Worm (Caenorhabditis elegans): ENCODE data around the gene K10D6.4.
A peak's percentile ranks its signal among the peaks of the same experiment; 100 is the strongest.

Gene K10D6.4

DNA sequence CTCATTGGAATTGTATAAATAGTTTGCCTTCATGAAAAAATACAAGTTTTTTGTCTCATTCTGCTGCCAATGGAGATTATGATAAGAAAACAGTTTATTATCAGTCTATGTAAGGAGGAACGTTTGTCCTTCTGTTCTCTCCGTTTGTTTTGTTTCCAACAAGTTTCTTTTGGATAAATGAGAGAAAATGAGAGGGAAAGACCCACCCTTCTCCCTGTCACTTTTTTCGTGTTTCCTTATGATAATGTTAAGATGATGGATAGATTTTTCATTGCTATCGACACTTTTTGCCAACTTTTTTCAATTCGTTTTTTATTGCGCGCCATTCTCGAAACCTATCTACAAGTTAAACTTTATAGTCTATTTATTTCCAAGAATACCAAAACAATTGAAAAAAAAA is 29.5 kb downstream of the K10D6.4 start:
- TF ChIP-seq mls-2 (tag; optimal IDR thresholded peaks at IDR 0.05) (no peak), mep-1 (tag; optimal IDR thresholded peaks at IDR 0.05) (no peak), elt-1 (tag; optimal IDR thresholded peaks at IDR 0.05; ENCODE audit: borderline replicate concordance, insufficient read depth) (no peak), sem-2 (GFP tag; optimal IDR thresholded peaks at IDR 0.05) (no peak), drap-1 (GFP tag; optimal IDR thresholded peaks at IDR 0.05) (no peak), zip-8 (tag; optimal IDR thresholded peaks at IDR 0.05) (no peak), ceh-39 (tag; optimal IDR thresholded peaks at IDR 0.05) (no peak)

DNA sequence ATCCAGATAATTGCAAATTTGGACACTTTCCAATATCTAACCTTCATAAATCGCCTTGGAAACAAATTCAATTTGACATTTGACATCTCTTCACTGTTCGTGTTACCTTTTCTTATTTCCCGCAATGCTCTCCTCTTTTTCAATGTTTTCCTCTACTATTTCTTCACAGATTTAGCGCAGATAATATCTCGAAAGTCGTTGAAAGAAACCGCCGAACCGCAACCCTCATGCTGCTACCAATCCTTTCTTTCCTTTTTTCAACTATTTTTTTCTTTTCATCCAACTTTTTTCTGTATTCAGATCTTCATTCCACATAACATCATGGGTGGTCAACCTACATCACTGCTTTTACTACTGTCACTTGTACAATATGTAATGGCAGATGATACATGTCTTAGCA is 32.6 kb downstream of the K10D6.4 start, which contains the start of gene T19B10.5:
T19B10.5 (plus strand) TSS at position 301 of the 400 bp plus-strand sequence.
- TF ChIP-seq mab-5 (tag; optimal IDR thresholded peaks at IDR 0.05) (no peak), elt-3 (tag; optimal IDR thresholded peaks at IDR 0.05) (no peak), ceh-83 (GFP tag; optimal IDR thresholded peaks at IDR 0.05) (no peak), cnd-1 (tag; optimal IDR thresholded peaks at IDR 0.05) (no peak), unc-39 (tag; optimal IDR thresholded peaks at IDR 0.05) (no peak), nhr-2 (tag; optimal IDR thresholded peaks at IDR 0.05) (no peak), tbx-8 (GFP tag; optimal IDR thresholded peaks at IDR 0.05) (no peak), hlh-1 (tag; optimal IDR thresholded peaks at IDR 0.05) (no peak), snpc-4 (tag; optimal IDR thresholded peaks at IDR 0.05) (no peak), drap-1 (GFP tag; optimal IDR thresholded peaks at IDR 0.05) (no peak), elt-1 (tag; optimal IDR thresholded peaks at IDR 0.05; ENCODE audit: borderline replicate concordance, insufficient read depth) (no peak), unc-62 (GFP tag; optimal IDR thresholded peaks at IDR 0.05) (no peak), zip-8 (tag; optimal IDR thresholded peaks at IDR 0.05) (no peak), mep-1 (tag; optimal IDR thresholded peaks at IDR 0.05) (no peak)

DNA sequence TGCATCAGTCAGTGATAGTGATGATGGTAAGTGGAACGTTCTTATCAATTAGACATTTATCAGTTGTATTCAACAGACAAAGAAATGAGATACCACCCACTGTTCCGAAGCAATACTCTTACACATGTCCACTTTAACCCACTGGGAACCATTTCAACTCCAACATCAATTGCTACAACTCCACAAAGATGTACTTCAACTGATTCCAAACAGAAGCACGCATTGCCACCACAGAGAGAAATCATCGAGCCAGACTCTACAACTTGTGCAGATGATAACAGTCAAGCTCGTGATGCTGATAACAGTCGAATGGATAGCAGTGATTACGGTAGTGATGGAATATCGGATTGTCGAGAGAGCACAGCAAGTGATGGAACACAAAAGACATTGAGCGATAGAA is 34.2 kb downstream of the K10D6.4 start:
- TF ChIP-seq zip-8 (tag; optimal IDR thresholded peaks at IDR 0.05) (no peak), ztf-11 (tag; optimal IDR thresholded peaks at IDR 0.05) (no peak), mep-1 (tag; optimal IDR thresholded peaks at IDR 0.05) (no peak), lin-32 (GFP tag; optimal IDR thresholded peaks at IDR 0.05) (no peak), blmp-1 (tag; optimal IDR thresholded peaks at IDR 0.05) (no peak)

DNA sequence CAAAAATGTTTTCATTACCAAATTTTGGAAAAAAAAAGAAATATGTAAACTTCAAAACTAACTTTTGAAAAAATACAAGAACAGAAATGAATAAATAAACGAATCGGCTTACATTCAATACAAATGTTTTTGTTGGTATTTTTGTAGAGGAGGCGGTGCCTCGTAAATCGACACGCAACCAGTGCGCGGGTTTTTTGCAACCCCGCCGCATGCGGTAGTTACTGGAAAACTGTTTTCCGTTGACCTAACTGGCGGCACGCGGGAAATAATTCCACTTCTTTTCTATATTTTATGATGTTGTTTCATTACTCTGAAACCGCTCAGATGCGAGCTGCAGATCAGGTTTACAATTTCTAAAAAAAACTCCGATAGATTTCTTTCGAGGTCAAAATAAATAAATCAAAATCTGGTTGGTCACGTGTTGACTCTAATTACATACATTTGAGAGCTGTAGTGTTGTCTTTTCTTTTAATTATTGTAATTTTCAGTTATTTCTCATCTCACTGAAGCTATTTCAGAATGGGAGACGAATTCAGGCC is 37.5 kb downstream of the K10D6.4 start, which contains the start of the genes dvc-1 and ima-1:
dvc-1 (minus strand) TSS at position 145 of the 539 bp plus-strand sequence.
ima-1 (plus strand) TSS at position 489 of the 539 bp plus-strand sequence.
- TF ChIP-seq unc-62 (GFP tag; optimal IDR thresholded peaks at IDR 0.05) (no peak), ztf-11 (tag; optimal IDR thresholded peaks at IDR 0.05) (peak; percentile 89), snpc-4 (tag; optimal IDR thresholded peaks at IDR 0.05) (no peak), mep-1 (tag; optimal IDR thresholded peaks at IDR 0.05) (peak; percentile 75), lin-13 (tag; optimal IDR thresholded peaks at IDR 0.05) (no peak), sem-2 (GFP tag; optimal IDR thresholded peaks at IDR 0.05) (peak; percentile 65), bed-3 (GFP tag; optimal IDR thresholded peaks at IDR 0.05) (peak; percentile 44), ceh-43 (GFP tag; optimal IDR thresholded peaks at IDR 0.05) (peak; percentile 82), tbx-8 (GFP tag; optimal IDR thresholded peaks at IDR 0.05) (no peak), ces-1 (GFP tag; optimal IDR thresholded peaks at IDR 0.05) (peak; percentile 36), nhr-12 (tag; optimal IDR thresholded peaks at IDR 0.05) (peak; percentile 56), M03D4.4 (tag; optimal IDR thresholded peaks at IDR 0.05) (peak; percentile 78), blmp-1 (tag; optimal IDR thresholded peaks at IDR 0.05) (peak; percentile 64), mls-2 (tag; optimal IDR thresholded peaks at IDR 0.05) (peak; percentile 87), lin-32 (GFP tag; optimal IDR thresholded peaks at IDR 0.05) (no peak), pha-4 (tag; optimal IDR thresholded peaks at IDR 0.05) (no peak), nhr-76 (tag; optimal IDR thresholded peaks at IDR 0.05) (peak; percentile 70), cnd-1 (tag; optimal IDR thresholded peaks at IDR 0.05) (peak; percentile 76), nhr-28 (tag; optimal IDR thresholded peaks at IDR 0.05) (peak; percentile 8), sptf-1 (tag; optimal IDR thresholded peaks at IDR 0.05) (peak; percentile 89), unc-39 (tag; optimal IDR thresholded peaks at IDR 0.05) (no peak), ceh-39 (tag; optimal IDR thresholded peaks at IDR 0.05) (no peak), hlh-1 (tag; optimal IDR thresholded peaks at IDR 0.05) (peak; percentile 48), nhr-237 (tag; optimal IDR thresholded peaks at IDR 0.05) (peak; percentile 61), elt-1 (tag; optimal IDR thresholded peaks at IDR 0.05; ENCODE audit: borderline replicate concordance, insufficient read depth) (peak; percentile 2), nhr-2 (tag; optimal IDR thresholded peaks at IDR 0.05) (no peak), unc-120 (tag; optimal IDR thresholded peaks at IDR 0.05; ENCODE audit: poor library complexity, severe bottlenecking) (peak; percentile 54), mab-5 (tag; optimal IDR thresholded peaks at IDR 0.05) (no peak), lsy-2 (tag; optimal IDR thresholded peaks at IDR 0.05) (peak; percentile 56), ham-2 (GFP tag; optimal IDR thresholded peaks at IDR 0.05) (peak; percentile 14), ceh-83 (GFP tag; optimal IDR thresholded peaks at IDR 0.05) (peak; percentile 59), elt-3 (tag; optimal IDR thresholded peaks at IDR 0.05) (no peak), zip-8 (tag; optimal IDR thresholded peaks at IDR 0.05) (no peak), flh-1 (GFP tag; optimal IDR thresholded peaks at IDR 0.05) (no peak), drap-1 (GFP tag; optimal IDR thresholded peaks at IDR 0.05) (peak; percentile 69)

All from whole organism, mixed stage, embryonic.